Worm (Caenorhabditis elegans): Measurements from ENCODE around the gene nhr-269.
A peak's percentile ranks its signal among the peaks of the same experiment; 100 is the strongest.

The nhr-269 gene

ce11 chrV:15398728-15399127, 29.1 kb upstream of the nhr-269 start, which contains the start of gene fbxa-199:
Gene fbxa-199, minus strand, starts transcription at chrV:15398828.
- TF ChIP-seq nhr-12 (tag; optimal IDR thresholded peaks at IDR 0.05) (no peak), lin-13 (tag; optimal IDR thresholded peaks at IDR 0.05) (no peak), mab-5 (tag; optimal IDR thresholded peaks at IDR 0.05) (no peak), ztf-11 (tag; optimal IDR thresholded peaks at IDR 0.05) (no peak), ces-1 (GFP tag; optimal IDR thresholded peaks at IDR 0.05) (no peak), tbx-8 (GFP tag; optimal IDR thresholded peaks at IDR 0.05) (no peak), ham-2 (GFP tag; optimal IDR thresholded peaks at IDR 0.05) (no peak), nhr-28 (tag; optimal IDR thresholded peaks at IDR 0.05) (no peak), unc-120 (tag; optimal IDR thresholded peaks at IDR 0.05; ENCODE audit: poor library complexity, severe bottlenecking) (no peak), nhr-237 (tag; optimal IDR thresholded peaks at IDR 0.05) (no peak), sem-2 (GFP tag; optimal IDR thresholded peaks at IDR 0.05) (no peak), unc-39 (tag; optimal IDR thresholded peaks at IDR 0.05) (no peak), hlh-1 (tag; optimal IDR thresholded peaks at IDR 0.05) (no peak), zip-8 (tag; optimal IDR thresholded peaks at IDR 0.05) (no peak)

- TF ChIP-seq ces-1 (GFP tag; optimal IDR thresholded peaks at IDR 0.05) (no peak), ceh-39 (tag; optimal IDR thresholded peaks at IDR 0.05) (no peak), snpc-4 (tag; optimal IDR thresholded peaks at IDR 0.05) (no peak), unc-39 (tag; optimal IDR thresholded peaks at IDR 0.05) (no peak), cnd-1 (tag; optimal IDR thresholded peaks at IDR 0.05) (no peak), pha-4 (tag; optimal IDR thresholded peaks at IDR 0.05) (no peak), hlh-1 (tag; optimal IDR thresholded peaks at IDR 0.05) (no peak), nhr-237 (tag; optimal IDR thresholded peaks at IDR 0.05) (no peak), unc-120 (tag; optimal IDR thresholded peaks at IDR 0.05; ENCODE audit: poor library complexity, severe bottlenecking) (no peak)
These were observed 27.5 kb upstream of the nhr-269 start for ce11 chrV:15397139-15397538.

ce11 chrV:15395347-15395746, 25.7 kb upstream of the nhr-269 start, which contains the start of gene cyb-3:
Gene cyb-3, plus strand, starts transcription at chrV:15395696.
- no peak for TF ChIP-seq mls-2 (tag; optimal IDR thresholded peaks at IDR 0.05)
- TF ChIP-seq ham-2 (GFP tag; optimal IDR thresholded peaks at IDR 0.05): no peak
- no peak for TF ChIP-seq tbx-8 (GFP tag; optimal IDR thresholded peaks at IDR 0.05)
- no peak for TF ChIP-seq flh-1 (GFP tag; optimal IDR thresholded peaks at IDR 0.05)
- TF ChIP-seq nhr-28 (tag; optimal IDR thresholded peaks at IDR 0.05): no peak
- peak; percentile 57 for TF ChIP-seq lsy-2 (tag; optimal IDR thresholded peaks at IDR 0.05)

ce11 chrV:15394906-15395305, 25.3 kb upstream of the nhr-269 start, which contains the start of gene T06E6.1:
Gene T06E6.1, minus strand, starts transcription at chrV:15394961.
- TF ChIP-seq ham-2 (GFP tag; optimal IDR thresholded peaks at IDR 0.05): no peak
- no peak for TF ChIP-seq elt-1 (tag; optimal IDR thresholded peaks at IDR 0.05; ENCODE audit: borderline replicate concordance, insufficient read depth)
- TF ChIP-seq blmp-1 (tag; optimal IDR thresholded peaks at IDR 0.05): no peak
- no peak for TF ChIP-seq mab-5 (tag; optimal IDR thresholded peaks at IDR 0.05)
- TF ChIP-seq nhr-2 (tag; optimal IDR thresholded peaks at IDR 0.05): no peak
- no peak for TF ChIP-seq cnd-1 (tag; optimal IDR thresholded peaks at IDR 0.05)
- no peak for TF ChIP-seq lin-32 (GFP tag; optimal IDR thresholded peaks at IDR 0.05)
- TF ChIP-seq hlh-1 (tag; optimal IDR thresholded peaks at IDR 0.05): no peak
- no peak for TF ChIP-seq ceh-43 (GFP tag; optimal IDR thresholded peaks at IDR 0.05)
- no peak for TF ChIP-seq ces-1 (GFP tag; optimal IDR thresholded peaks at IDR 0.05)
- TF ChIP-seq mls-2 (tag; optimal IDR thresholded peaks at IDR 0.05): no peak
- TF ChIP-seq nhr-12 (tag; optimal IDR thresholded peaks at IDR 0.05): no peak
- no peak for TF ChIP-seq ceh-39 (tag; optimal IDR thresholded peaks at IDR 0.05)
- no peak for TF ChIP-seq nhr-76 (tag; optimal IDR thresholded peaks at IDR 0.05)
- no peak for TF ChIP-seq drap-1 (GFP tag; optimal IDR thresholded peaks at IDR 0.05)
- no peak for TF ChIP-seq M03D4.4 (tag; optimal IDR thresholded peaks at IDR 0.05)
- no peak for TF ChIP-seq flh-1 (GFP tag; optimal IDR thresholded peaks at IDR 0.05)
- no peak for TF ChIP-seq tbx-8 (GFP tag; optimal IDR thresholded peaks at IDR 0.05)
- TF ChIP-seq pha-4 (tag; optimal IDR thresholded peaks at IDR 0.05): no peak
- TF ChIP-seq unc-120 (tag; optimal IDR thresholded peaks at IDR 0.05; ENCODE audit: poor library complexity, severe bottlenecking): no peak

ce11 chrV:15392064-15392463, 22.5 kb upstream of the nhr-269 start:
- TF ChIP-seq ces-1 (GFP tag; optimal IDR thresholded peaks at IDR 0.05) (no peak), ceh-39 (tag; optimal IDR thresholded peaks at IDR 0.05) (no peak), nhr-28 (tag; optimal IDR thresholded peaks at IDR 0.05) (no peak), elt-1 (tag; optimal IDR thresholded peaks at IDR 0.05; ENCODE audit: borderline replicate concordance, insufficient read depth) (no peak), mls-2 (tag; optimal IDR thresholded peaks at IDR 0.05) (no peak), ztf-11 (tag; optimal IDR thresholded peaks at IDR 0.05) (no peak), mab-5 (tag; optimal IDR thresholded peaks at IDR 0.05) (no peak), ceh-43 (GFP tag; optimal IDR thresholded peaks at IDR 0.05) (no peak), cnd-1 (tag; optimal IDR thresholded peaks at IDR 0.05) (no peak), nhr-12 (tag; optimal IDR thresholded peaks at IDR 0.05) (no peak), mep-1 (tag; optimal IDR thresholded peaks at IDR 0.05) (no peak), drap-1 (GFP tag; optimal IDR thresholded peaks at IDR 0.05) (no peak), ceh-83 (GFP tag; optimal IDR thresholded peaks at IDR 0.05) (no peak), elt-3 (tag; optimal IDR thresholded peaks at IDR 0.05) (no peak), tbx-8 (GFP tag; optimal IDR thresholded peaks at IDR 0.05) (no peak), blmp-1 (tag; optimal IDR thresholded peaks at IDR 0.05) (no peak), nhr-76 (tag; optimal IDR thresholded peaks at IDR 0.05) (no peak), snpc-4 (tag; optimal IDR thresholded peaks at IDR 0.05) (no peak)

Data from whole organism, mixed stage, embryonic.